Worm (Caenorhabditis elegans) whole organism, early embryonic: ENCODE measurements around the gene ZK1290.13.

ENCODE experiments used
- ama-1 ChIP-seq: fragments of 150-350 bp; optimal IDR thresholded peaks from 2 replicates; lab custom pipeline; 2014
- hmbx-1 ChIP-seq: sonication (generic microtip); optimal IDR thresholded peaks from 2 replicates; lab custom pipeline; 2016; ENCODE audit warnings: mild to moderate bottlenecking, missing genetic modification characterization, missing compliant biosample characterization

The ZK1290.13 gene

DNA sequence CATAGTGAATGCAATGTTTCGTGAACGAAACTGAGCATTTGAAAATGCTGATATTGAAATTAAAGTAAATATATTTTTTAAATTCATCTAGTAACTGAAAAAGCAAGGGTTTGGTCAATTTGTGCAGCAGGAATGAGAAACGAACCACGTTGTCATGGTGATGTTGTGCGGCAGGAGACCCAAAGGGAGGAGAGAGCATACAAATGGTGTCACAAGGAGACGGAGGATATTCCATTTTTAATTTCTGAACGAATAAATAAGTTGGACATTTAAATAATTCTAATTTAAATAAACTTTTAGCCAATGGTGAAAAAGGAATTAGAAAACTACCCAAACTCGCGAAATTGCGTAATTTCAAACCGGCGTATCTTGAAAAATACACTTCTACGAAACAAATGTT is 48.7 kb downstream of the ZK1290.13 start, which contains the start of gene mks-3:
Gene mks-3, minus strand, starts transcription at position 101 of the 400 bp plus-strand sequence.
- TF ChIP-seq hmbx-1 (tag; lab: Kevin White, UChicago): no peak
- TF ChIP-seq ama-1 (lab: Kevin White, UChicago): no peak
